Worm (Caenorhabditis elegans) whole organism, early embryonic: Measurements from ENCODE around the gene T05C7.7.
"Not testable (repeated sequence)": the region's sequence is repeated elsewhere in the genome, so short reads cannot be mapped to it uniquely, and the experiment has no call there.

Experiments
- B0310.2 ChIP-seq: sonication (generic microtip); optimal IDR thresholded peaks from 2 replicates; lab custom pipeline; 2016; ENCODE audit warnings: mild to moderate bottlenecking, missing genetic modification characterization, missing compliant biosample characterization
- F13C5.2 ChIP-seq: sonication (generic microtip); optimal IDR thresholded peaks from 2 replicates; lab custom pipeline; 2017; ENCODE audit warnings: mild to moderate bottlenecking, missing genetic modification characterization, inconsistent platforms, missing compliant biosample characterization
- aly-1 ChIP-seq: sonication (generic microtip); optimal IDR thresholded peaks from 2 replicates; lab custom pipeline; 2016; ENCODE audit warnings: missing genetic modification characterization, missing compliant biosample characterization
- ama-1 ChIP-seq: fragments of 150-350 bp; optimal IDR thresholded peaks from 2 replicates; lab custom pipeline; 2014
- ceh-13 ChIP-seq: fragments of 200-800 bp; sonication (Bioruptor generic); optimal IDR thresholded peaks from 2 replicates; lab custom pipeline; 2018; ENCODE audit warnings: mild to moderate bottlenecking, missing genetic modification characterization, missing compliant biosample characterization
- ceh-36 ChIP-seq: sonication (generic microtip); optimal IDR thresholded peaks from 2 replicates; lab custom pipeline; 2016; ENCODE audit warnings: missing genetic modification characterization, inconsistent platforms, missing compliant biosample characterization
- ets-7 ChIP-seq: sonication (generic microtip); optimal IDR thresholded peaks from 2 replicates; lab custom pipeline; 2016; ENCODE audit warnings: missing genotype, missing genetic modification characterization, missing compliant biosample characterization
- flt-1 ChIP-seq: fragments of 200-800 bp; sonication (Bioruptor generic); IDR thresholded peaks from 2 replicates; pipeline ENCODE4 v1.3.6; 2022; ENCODE audit warnings: missing genetic modification characterization, missing compliant biosample characterization
- hmbx-1 ChIP-seq: sonication (generic microtip); optimal IDR thresholded peaks from 2 replicates; lab custom pipeline; 2016; ENCODE audit warnings: mild to moderate bottlenecking, missing genetic modification characterization, missing compliant biosample characterization
- hmg-4 ChIP-seq: fragments of 200-800 bp; sonication (Bioruptor generic); optimal IDR thresholded peaks from 2 replicates; lab custom pipeline; 2018; ENCODE audit warnings: mild to moderate bottlenecking, missing genetic modification characterization, missing compliant biosample characterization
- hnd-1 ChIP-seq: sonication (generic microtip); optimal IDR thresholded peaks from 2 replicates; lab custom pipeline; 2016; ENCODE audit warnings: missing genetic modification characterization, missing compliant biosample characterization
- pes-1 ChIP-seq: fragments of 200-800 bp; sonication (Bioruptor generic); IDR thresholded peaks from 2 replicates; pipeline ENCODE4 v1.3.6; 2022; ENCODE audit warnings: missing genetic modification reagents, missing genetic modification characterization, missing compliant biosample characterization
- scrt-1 ChIP-seq: fragments of 200-800 bp; sonication (Bioruptor generic); IDR thresholded peaks from 2 replicates; pipeline ENCODE4 v1.3.6; 2022; ENCODE audit warnings: missing genetic modification characterization, missing compliant biosample characterization
- sea-1 ChIP-seq: fragments of 200-800 bp; sonication (Bioruptor generic); conservative IDR thresholded peaks from 2 replicates; pipeline ENCODE4 v1.3.6; 2022; ENCODE audit warnings: missing genetic modification characterization, missing compliant biosample characterization
- tbx-11 ChIP-seq: fragments of 200-800 bp; sonication (Bioruptor generic); IDR thresholded peaks from 2 replicates; pipeline ENCODE4 v1.3.6; 2022; ENCODE audit warnings: missing genetic modification characterization, missing compliant biosample characterization
- tbx-37 ChIP-seq: fragments of 200-800 bp; sonication (Bioruptor generic); conservative IDR thresholded peaks from 2 replicates; pipeline ENCODE4 v1.3.6; 2022; ENCODE audit warnings: missing genetic modification reagents, missing genetic modification characterization, missing compliant biosample characterization
- tra-4 ChIP-seq: sonication (generic microtip); optimal IDR thresholded peaks from 2 replicates; lab custom pipeline; 2017; ENCODE audit warnings: missing genetic modification characterization, missing compliant biosample characterization

T05C7.7 gene

DNA sequence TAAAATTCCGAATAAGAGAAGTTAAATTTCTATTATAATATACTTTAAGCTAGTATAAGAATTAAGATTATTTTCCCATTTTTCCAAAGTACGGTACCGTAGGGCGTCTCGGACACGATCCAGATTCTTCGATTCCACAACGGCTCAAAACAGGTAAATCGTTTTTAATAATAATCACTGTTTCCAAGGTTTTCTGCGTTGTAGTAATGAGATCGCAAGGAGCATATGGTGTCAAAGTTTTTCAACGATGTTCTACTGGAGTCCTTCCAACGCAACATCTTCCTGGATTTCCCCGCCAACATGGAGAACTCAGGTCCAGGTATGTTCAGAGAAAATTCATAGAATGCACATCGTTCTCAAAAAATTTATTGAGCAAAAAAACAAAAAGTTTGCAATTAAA lies at the start of gene T05C7.7:
T05C7.7 (plus strand) TSS at position 301 of the 400 bp plus-strand sequence.
- not testable (repeated sequence) for TF ChIP-seq pes-1; ceh-13 (GFP tag; lab: Kevin White, UChicago); F13C5.2 (tag; lab: Kevin White, UChicago)

DNA sequence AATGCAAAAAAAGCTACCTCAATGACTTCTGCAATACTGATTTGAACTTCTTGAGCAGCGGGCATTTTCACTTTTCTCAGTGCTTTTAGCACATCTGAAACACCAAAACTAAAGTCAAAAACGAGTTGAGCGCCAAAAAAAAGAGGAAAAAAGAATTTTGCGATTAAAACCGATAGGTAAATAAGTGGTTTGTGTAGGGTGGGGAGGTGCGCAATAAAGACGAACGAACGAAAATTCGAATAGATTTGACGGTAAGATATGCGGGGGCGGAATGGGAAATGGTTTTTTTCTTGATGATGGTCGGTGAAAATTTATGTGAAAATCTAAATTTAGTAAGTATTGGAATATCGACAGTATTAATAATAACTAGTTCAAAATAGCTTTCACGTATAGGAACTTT lies 12.8 kb upstream of the T05C7.7 start, which contains the start of gene frm-5.1:
frm-5.1 (minus strand) TSS at position 101 of the 400 bp plus-strand sequence.
- no peak for TF ChIP-seq tbx-37 (GFP tag; lab: Robert Waterston, UW)
- no peak for TF ChIP-seq ceh-13 (GFP tag; lab: Kevin White, UChicago)
- no peak for TF ChIP-seq hnd-1 (tag; lab: Kevin White, UChicago)
- no peak for TF ChIP-seq tra-4 (tag; lab: Kevin White, UChicago)
- TF ChIP-seq ama-1, result no peak
- TF ChIP-seq hmbx-1 (tag; lab: Kevin White, UChicago), result no peak
- no peak for TF ChIP-seq tbx-11 (GFP tag; lab: Robert Waterston, UW)
- TF ChIP-seq pes-1, result no peak
- no peak for TF ChIP-seq F13C5.2 (tag; lab: Kevin White, UChicago)
- no peak for TF ChIP-seq hmg-4 (GFP tag; lab: Kevin White, UChicago)
- TF ChIP-seq ets-7 (tag; lab: Kevin White, UChicago), result no peak
- TF ChIP-seq sea-1 (GFP tag; lab: Robert Waterston, UW), result no peak
- no peak for TF ChIP-seq B0310.2 (tag; lab: Kevin White, UChicago)
- TF ChIP-seq aly-1, result no peak

- TF ChIP-seq hmg-4 (GFP tag; lab: Kevin White, UChicago) (peak; percentile 61), ets-7 (tag; lab: Kevin White, UChicago) (no peak), scrt-1 (GFP tag; lab: Robert Waterston, UW) (no peak), tbx-37 (GFP tag; lab: Robert Waterston, UW) (no peak; the same call in 1 of the 2 replicates)
Measured at ce11 chrIV:51219-51618, 10.3 kb upstream of the T05C7.7 start.

DNA sequence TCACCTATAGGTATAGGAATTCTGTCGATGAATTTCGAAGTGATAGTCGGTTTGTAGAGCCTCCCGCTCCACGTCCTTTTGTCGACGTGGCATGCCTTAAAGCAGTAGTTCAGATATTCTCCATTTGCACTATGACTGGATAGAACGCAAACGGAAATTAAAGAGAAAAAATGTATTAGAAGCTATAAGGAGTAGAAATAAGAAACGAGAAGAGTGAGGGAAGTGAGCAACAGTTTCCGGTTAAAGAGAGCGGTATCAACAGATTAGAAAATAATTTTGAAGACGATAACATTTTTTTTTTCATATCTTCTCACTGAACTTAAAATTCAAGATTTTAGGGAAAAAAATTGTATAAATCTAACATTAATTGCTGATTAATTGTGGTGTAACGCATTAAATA lies 8.0 kb upstream of the T05C7.7 start, which contains the start of gene T05C7.4:
T05C7.4 (minus strand) TSS at position 101 of the 400 bp plus-strand sequence.
- TF ChIP-seq pes-1, result no peak
- TF ChIP-seq ceh-36 (tag; lab: Kevin White, UChicago), result no peak
- TF ChIP-seq tbx-37 (GFP tag; lab: Robert Waterston, UW), result no peak
- no peak for TF ChIP-seq flt-1 (GFP tag; lab: Robert Waterston, UW)
- no peak for TF ChIP-seq hmbx-1 (tag; lab: Kevin White, UChicago)
- no peak for TF ChIP-seq hmg-4 (GFP tag; lab: Kevin White, UChicago)
- no peak for TF ChIP-seq tra-4 (tag; lab: Kevin White, UChicago)

DNA sequence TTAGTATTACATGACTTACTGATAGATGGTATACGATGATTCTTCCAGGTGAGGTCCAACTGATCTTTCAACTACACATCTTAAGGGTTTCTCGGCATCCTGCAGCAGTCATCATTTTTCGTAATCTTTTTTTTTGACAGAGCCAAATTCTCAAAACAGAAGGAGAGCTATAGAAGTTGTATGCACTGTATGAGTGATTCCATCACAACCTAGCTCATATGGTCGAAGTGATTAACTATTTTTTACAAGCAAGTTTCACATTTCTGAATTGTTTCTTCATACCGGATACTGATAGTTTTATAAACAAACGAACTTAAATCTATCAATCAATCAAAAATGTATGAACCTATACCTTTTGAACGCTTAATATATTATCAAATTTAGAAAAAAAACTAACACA lies 2.7 kb upstream of the T05C7.7 start, which contains the start of gene T05C7.5:
T05C7.5 (minus strand) TSS at position 101 of the 400 bp plus-strand sequence.
- TF ChIP-seq hmg-4 (GFP tag; lab: Kevin White, UChicago) (no peak), ceh-13 (GFP tag; lab: Kevin White, UChicago) (no peak), scrt-1 (GFP tag; lab: Robert Waterston, UW) (no peak), ets-7 (tag; lab: Kevin White, UChicago) (no peak), tra-4 (tag; lab: Kevin White, UChicago) (no peak), ama-1 (no peak), flt-1 (GFP tag; lab: Robert Waterston, UW) (no peak), pes-1 (no peak)

DNA sequence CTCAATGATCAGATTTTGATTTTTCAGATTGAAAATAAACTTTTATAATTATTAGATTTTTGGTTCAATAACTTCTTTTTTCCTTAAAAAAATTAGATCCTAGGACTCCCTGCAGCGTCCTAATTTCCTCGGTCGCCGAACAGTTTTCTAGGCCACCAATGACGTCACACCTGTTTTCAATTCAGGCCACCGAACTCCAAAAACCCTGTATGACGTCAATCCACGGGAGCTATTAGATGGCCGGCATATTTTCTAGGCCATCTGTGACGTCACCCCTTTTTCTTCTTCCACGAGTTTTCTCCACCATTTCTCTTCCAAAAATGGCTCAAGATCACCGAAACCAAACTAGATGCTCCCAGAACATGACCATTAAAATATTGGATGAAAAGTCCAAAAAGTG lies 9.7 kb downstream of the T05C7.7 start:
- TF ChIP-seq ets-7 (tag; lab: Kevin White, UChicago) (no peak), pes-1 (no peak), hmbx-1 (tag; lab: Kevin White, UChicago) (no peak), tra-4 (tag; lab: Kevin White, UChicago) (no peak), scrt-1 (GFP tag; lab: Robert Waterston, UW) (no peak), B0310.2 (tag; lab: Kevin White, UChicago) (no peak), tbx-37 (GFP tag; lab: Robert Waterston, UW) (no peak), hnd-1 (tag; lab: Kevin White, UChicago) (no peak), tbx-11 (GFP tag; lab: Robert Waterston, UW) (no peak), flt-1 (GFP tag; lab: Robert Waterston, UW) (no peak), aly-1 (no peak), ceh-13 (GFP tag; lab: Kevin White, UChicago) (no peak), ama-1 (no peak), hmg-4 (GFP tag; lab: Kevin White, UChicago) (no peak), F13C5.2 (tag; lab: Kevin White, UChicago) (no peak)

ce11 chrIV:73175-73574 lies 11.6 kb downstream of the T05C7.7 start:
- TF ChIP-seq hmbx-1 (tag; lab: Kevin White, UChicago), result no peak
- TF ChIP-seq hmg-4 (GFP tag; lab: Kevin White, UChicago), result no peak
- no peak for TF ChIP-seq tbx-37 (GFP tag; lab: Robert Waterston, UW)
- no peak for TF ChIP-seq pes-1
- no peak for TF ChIP-seq ets-7 (tag; lab: Kevin White, UChicago)

ce11 chrIV:76070-76469 lies 14.5 kb downstream of the T05C7.7 start, which contains the start of gene T05C7.8:
T05C7.8 (plus strand) TSS chrIV:76370.
- TF ChIP-seq ets-7 (tag; lab: Kevin White, UChicago), result no peak
- TF ChIP-seq ceh-36 (tag; lab: Kevin White, UChicago), result no peak
- no peak for TF ChIP-seq hmg-4 (GFP tag; lab: Kevin White, UChicago)
- TF ChIP-seq aly-1, result no peak
- TF ChIP-seq pes-1, result no peak
- no peak for TF ChIP-seq ceh-13 (GFP tag; lab: Kevin White, UChicago)
- no peak for TF ChIP-seq F13C5.2 (tag; lab: Kevin White, UChicago)
- no peak for TF ChIP-seq scrt-1 (GFP tag; lab: Robert Waterston, UW)
- no peak for TF ChIP-seq B0310.2 (tag; lab: Kevin White, UChicago)
- TF ChIP-seq sea-1 (GFP tag; lab: Robert Waterston, UW), result no peak
- TF ChIP-seq hmbx-1 (tag; lab: Kevin White, UChicago), result no peak
- no peak for TF ChIP-seq tra-4 (tag; lab: Kevin White, UChicago)
